Worm (Caenorhabditis elegans) whole organism, L4/young adult: ENCODE measurements around the gene pak-2.

Experiments
- W03F9.2 ChIP-seq: fragments of 150-350 bp; optimal IDR thresholded peaks from 2 replicates; lab custom pipeline; 2014; ENCODE audit warnings: missing biosample characterization, missing genetic modification characterization
- him-1 ChIP-seq: sonication (generic microtip); optimal IDR thresholded peaks from 2 replicates; lab custom pipeline; 2016; ENCODE audit warnings: missing genotype, missing genetic modification reagents, missing genetic modification characterization, missing compliant biosample characterization

- TF ChIP-seq him-1 (tag; lab: Kevin White, UChicago) (no peak), W03F9.2 (no peak)
Measured at ce11 chrV:11043767-11044166, 4.5 kb upstream of the pak-2 start, which contains the start of gene C45B11.6.
